Fruit fly (Drosophila melanogaster) S2 (cell line): Measurements from ENCODE around the gene Mp.

Source experiments
- CG8478 ChIP-seq: fragments of >200 bp; optimal IDR thresholded peaks from 2 replicates; lab custom pipeline; 2018
- CTCF ChIP-seq, 2 experiments: fragments of >200 bp; optimal IDR thresholded peaks; 2 replicates each; lab custom pipeline; 2018

DNA sequence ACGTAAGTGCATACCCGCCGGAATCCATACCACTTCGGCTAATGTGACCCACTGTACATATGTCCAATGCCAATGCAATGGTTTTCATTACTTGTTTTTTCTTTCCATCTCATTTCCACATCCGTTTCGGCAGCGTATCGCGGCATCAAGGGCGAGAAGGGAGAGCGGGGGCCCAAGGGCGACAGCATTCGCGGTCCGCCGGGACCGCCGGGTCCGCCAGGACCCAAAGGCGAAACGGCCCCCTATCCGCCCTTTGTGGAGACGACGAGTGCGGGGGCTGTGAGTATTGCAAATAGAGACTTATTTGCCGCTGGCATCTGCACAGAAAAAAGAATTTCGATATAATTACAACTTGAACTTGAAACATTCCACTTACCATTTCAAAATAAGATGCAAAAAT lies 36.4 kb downstream of the Mp start:
- TF ChIP-seq CG8478 (lab: Kevin White, UChicago) (no peak), CTCF (optimal IDR thresholded peaks at IDR 0.05; lab: Kevin White, UChicago) (no peak)
